Worm (Caenorhabditis elegans) whole organism, L1 larva: ENCODE data around the gene F42G2.7.

Experiments
- C16A3.4 ChIP-seq: fragments of 150-350 bp; optimal IDR thresholded peaks from 2 replicates; lab custom pipeline; 2014; ENCODE audit warnings: missing biosample characterization, missing genetic modification characterization
- ceh-90 ChIP-seq: sonication (generic microtip); optimal IDR thresholded peaks from 2 replicates; lab custom pipeline; 2016; ENCODE audit warnings: missing genetic modification characterization, missing compliant biosample characterization
- fkh-8 ChIP-seq: sonication (generic microtip); optimal IDR thresholded peaks from 2 replicates; lab custom pipeline; 2016; ENCODE audit warnings: mild to moderate bottlenecking, missing genetic modification characterization, missing compliant biosample characterization
- lsy-2 ChIP-seq, 2 experiments: fragments of 150-350 bp; optimal IDR thresholded peaks; 2 replicates each; lab custom pipeline; 2014; ENCODE audit warnings: missing biosample characterization in 2 of 2, missing genetic modification characterization in 2 of 2
- nhr-77 ChIP-seq: fragments of 150-350 bp; optimal IDR thresholded peaks from 2 replicates; lab custom pipeline; 2014; ENCODE audit warnings: missing biosample characterization, missing genetic modification characterization
- tbx-2 ChIP-seq: sonication (generic microtip); optimal IDR thresholded peaks from 2 replicates; lab custom pipeline; 2016; ENCODE audit warnings: missing genetic modification characterization, missing compliant biosample characterization
- zip-4 ChIP-seq: fragments of 200-800 bp; sonication (Bioruptor generic); optimal IDR thresholded peaks from 2 replicates; lab custom pipeline; 2018; ENCODE audit warnings: mild to moderate bottlenecking, missing genetic modification characterization, moderate library complexity, missing compliant biosample characterization
- ztf-4 ChIP-seq: fragments of 150-350 bp; optimal IDR thresholded peaks from 2 replicates; lab custom pipeline; 2014; ENCODE audit warnings: missing biosample characterization, missing genetic modification characterization

DNA sequence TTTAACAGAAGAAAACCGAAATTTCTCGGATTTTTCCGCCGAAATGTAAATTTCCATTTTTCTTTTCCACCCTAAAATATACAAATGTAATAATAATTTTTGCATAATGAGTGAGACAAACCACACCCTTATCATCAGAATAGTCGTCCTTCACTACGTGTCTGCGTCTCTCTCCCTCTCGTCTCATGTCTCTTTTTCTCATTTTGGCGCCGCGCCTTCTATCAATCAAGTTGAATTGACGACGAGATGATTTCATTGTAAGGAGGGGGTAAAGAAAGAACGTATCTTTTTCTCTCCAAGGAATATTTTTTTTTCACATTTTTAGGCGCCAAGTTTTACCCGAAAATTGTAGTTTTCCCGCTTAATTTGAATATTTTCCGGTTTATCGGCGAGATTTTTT is 24.3 kb downstream of the F42G2.7 start:
- TF ChIP-seq tbx-2 (peak; percentile 19), fkh-8 (tag; lab: Kevin White, UChicago) (no peak), zip-4 (GFP tag; lab: Kevin White, UChicago) (no peak), ceh-90 (tag; lab: Kevin White, UChicago) (no peak), nhr-77 (tag; lab: Kevin White, UChicago) (no peak), lsy-2 (tag; optimal IDR thresholded peaks at IDR 0.05; lab: Kevin White, UChicago) (peak in 1 of 2 experiments; percentile 15), ztf-4 (tag; lab: Kevin White, UChicago) (no peak), C16A3.4 (tag; lab: Kevin White, UChicago) (no peak)
